Fruit fly (Drosophila melanogaster) whole organism: ENCODE results near the gene CG13893.

Experiments used
- CG8478 ChIP-seq: fragments of >200 bp; optimal IDR thresholded peaks from 2 replicates; lab custom pipeline; 2018; ENCODE audit warnings: inconsistent platforms
- Dll ChIP-seq: fragments of >200 bp; optimal IDR thresholded peaks from 2 replicates; lab custom pipeline; 2017
- pan ChIP-seq: fragments of >200 bp; optimal IDR thresholded peaks from 2 replicates; lab custom pipeline; 2017
- psq ChIP-seq: fragments of >200 bp; optimal IDR thresholded peaks from 2 replicates; lab custom pipeline; 2017

dm6 chr3L:593102-593501 lies 10.7 kb downstream of the CG13893 start, which contains the start of gene MED14:
- TF ChIP-seq Dll (lab: Kevin White, UChicago) (no peak), CG8478 (lab: Kevin White, UChicago) (no peak), pan (lab: Kevin White, UChicago) (no peak), psq (no peak)
